Fruit fly (Drosophila melanogaster): ENCODE measurements around the gene CG13690.

DNA sequence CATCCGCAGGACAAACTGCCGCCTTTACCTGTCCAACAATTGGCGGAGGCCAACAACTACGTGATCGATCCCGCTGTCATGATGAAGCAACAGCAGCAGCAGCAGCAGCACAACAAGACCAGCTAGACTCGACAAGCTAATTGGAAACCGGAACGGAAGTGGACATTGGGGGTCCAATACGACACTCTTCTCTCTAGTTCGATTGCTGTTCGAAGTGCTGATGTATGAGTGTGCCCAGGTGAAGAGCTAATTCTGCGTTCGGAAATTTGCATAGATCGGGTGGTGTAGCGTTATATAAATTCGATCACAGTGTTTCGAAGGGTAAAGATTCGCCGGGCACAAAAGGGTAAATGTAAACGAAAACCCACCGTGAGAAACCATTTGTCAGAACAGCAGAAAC, 27.7 kb upstream of the CG13690 start:
- TF ChIP-seq jim (GFP tag; optimal IDR thresholded peaks at IDR 0.05), result no peak
- TF ChIP-seq woc (GFP tag; optimal IDR thresholded peaks at IDR 0.05), result no peak
- TF ChIP-seq Abd-B (GFP tag; optimal IDR thresholded peaks at IDR 0.05), result no peak
- no peak for TF ChIP-seq br (GFP tag; optimal IDR thresholded peaks at IDR 0.05)
- TF ChIP-seq usp (GFP tag; optimal IDR thresholded peaks at IDR 0.05), result no peak
- no peak for TF ChIP-seq lola (GFP tag; optimal IDR thresholded peaks at IDR 0.05)
